Fruit fly (Drosophila melanogaster) Kc167 (cell line): Measurements from ENCODE around the gene CG7322.

Source experiments
- Myc ChIP-seq: fragments of >200 bp; optimal IDR thresholded peaks from 2 replicates; lab custom pipeline; 2017; ENCODE audit warnings: missing external identifiers
- Sin3A ChIP-seq: fragments of >200 bp; optimal IDR thresholded peaks from 2 replicates; lab custom pipeline; 2018; ENCODE audit warnings: missing external identifiers
- h ChIP-seq: fragments of >200 bp; optimal IDR thresholded peaks from 3 replicates; lab custom pipeline; 2018; ENCODE audit warnings: missing external identifiers
- insv ChIP-seq: fragments of >200 bp; optimal IDR thresholded peaks from 3 replicates; lab custom pipeline; 2018; ENCODE audit warnings: missing external identifiers
- psq ChIP-seq: fragments of >200 bp; optimal IDR thresholded peaks from 2 replicates; lab custom pipeline; 2017; ENCODE audit warnings: missing external identifiers
- ttk ChIP-seq: sonication (Bioruptor generic); optimal IDR thresholded peaks from 2 replicates; lab custom pipeline; 2017; ENCODE audit warnings: missing external identifiers

Gene CG7322

DNA sequence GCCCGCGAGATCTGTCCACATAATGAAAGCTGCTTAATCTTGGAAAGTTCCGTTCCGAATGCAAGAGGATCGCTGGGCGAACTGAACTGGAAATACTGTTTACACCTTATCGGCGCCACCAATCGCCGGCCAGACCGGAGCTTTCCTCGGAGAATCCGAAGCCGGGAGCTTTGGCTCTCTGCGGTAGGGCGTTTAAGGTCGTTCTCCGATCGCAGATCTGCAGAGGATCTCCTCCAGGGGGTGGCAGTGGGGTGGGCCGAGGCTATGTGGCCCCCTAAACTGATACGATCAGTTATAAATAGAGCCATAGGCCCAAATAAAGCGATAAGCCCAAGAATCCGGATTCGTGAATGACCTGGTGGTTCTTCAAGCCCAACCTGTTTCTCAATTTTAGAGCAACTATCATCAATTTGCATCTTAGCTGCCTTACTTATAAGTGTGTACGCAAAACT is at the start of gene CG7322:
Gene CG7322, minus strand, starts transcription at position 402 of the 452 bp plus-strand sequence.
- TF ChIP-seq Myc (lab: Kevin White, UChicago) (no peak), insv (lab: Kevin White, UChicago) (no peak), Sin3A (lab: Kevin White, UChicago) (no peak), psq (lab: Kevin White, UChicago) (no peak), ttk (no peak), h (lab: Kevin White, UChicago) (no peak)

- TF ChIP-seq ttk (no peak), insv (lab: Kevin White, UChicago) (no peak), h (lab: Kevin White, UChicago) (no peak), Sin3A (lab: Kevin White, UChicago) (no peak), Myc (lab: Kevin White, UChicago) (no peak)
Observed at dm6 chrX:18905152-18905551, 47.6 kb upstream of the CG7322 start.

dm6 chrX:18902800-18903199 is 45.2 kb upstream of the CG7322 start:
- no peak for TF ChIP-seq Sin3A (lab: Kevin White, UChicago)
- TF ChIP-seq insv (lab: Kevin White, UChicago) = no peak
- no peak for TF ChIP-seq psq (lab: Kevin White, UChicago)
- TF ChIP-seq Myc (lab: Kevin White, UChicago) = no peak
- TF ChIP-seq ttk = no peak
- no peak for TF ChIP-seq h (lab: Kevin White, UChicago)

dm6 chrX:18900958-18901357 is 43.4 kb upstream of the CG7322 start:
- TF ChIP-seq h (lab: Kevin White, UChicago) (no peak), insv (lab: Kevin White, UChicago) (no peak), psq (lab: Kevin White, UChicago) (no peak), ttk (no peak)

DNA sequence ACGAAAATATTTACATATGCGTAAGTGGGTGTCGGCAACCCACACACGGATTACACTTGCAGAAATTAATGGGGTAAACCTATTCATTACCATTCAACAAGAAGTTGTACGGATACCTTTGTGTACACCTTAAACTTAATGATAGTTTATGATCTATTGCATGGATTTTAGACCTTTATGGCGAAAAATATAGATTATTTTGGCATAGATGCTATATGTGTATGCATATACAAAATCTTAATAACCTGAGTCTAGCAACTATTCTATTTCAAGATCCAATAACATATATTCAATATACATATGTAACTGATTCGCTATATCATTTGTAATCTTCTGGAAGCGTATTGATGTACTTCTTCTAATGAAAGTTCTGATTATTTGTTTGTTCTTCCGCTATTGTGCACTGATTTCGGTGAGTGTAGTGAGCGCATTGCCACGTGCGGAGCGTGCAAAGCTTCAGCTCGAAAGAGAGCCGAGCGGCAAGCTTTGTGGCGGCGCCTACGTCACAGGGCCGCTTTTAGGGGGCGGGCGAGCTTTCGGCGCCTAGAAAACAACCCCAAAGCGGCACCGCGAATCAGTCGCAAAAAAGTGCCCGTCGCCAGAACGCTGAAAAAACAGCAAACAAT is 42.4 kb upstream of the CG7322 start, which contains the start of gene CG7378:
Gene CG7378, plus strand, starts transcription at position 576 of the 626 bp plus-strand sequence.
- no peak for TF ChIP-seq Myc (lab: Kevin White, UChicago)
- no peak for TF ChIP-seq insv (lab: Kevin White, UChicago)
- no peak for TF ChIP-seq Sin3A (lab: Kevin White, UChicago)
- TF ChIP-seq h (lab: Kevin White, UChicago) = no peak
- TF ChIP-seq ttk = no peak
- no peak for TF ChIP-seq psq (lab: Kevin White, UChicago)

DNA sequence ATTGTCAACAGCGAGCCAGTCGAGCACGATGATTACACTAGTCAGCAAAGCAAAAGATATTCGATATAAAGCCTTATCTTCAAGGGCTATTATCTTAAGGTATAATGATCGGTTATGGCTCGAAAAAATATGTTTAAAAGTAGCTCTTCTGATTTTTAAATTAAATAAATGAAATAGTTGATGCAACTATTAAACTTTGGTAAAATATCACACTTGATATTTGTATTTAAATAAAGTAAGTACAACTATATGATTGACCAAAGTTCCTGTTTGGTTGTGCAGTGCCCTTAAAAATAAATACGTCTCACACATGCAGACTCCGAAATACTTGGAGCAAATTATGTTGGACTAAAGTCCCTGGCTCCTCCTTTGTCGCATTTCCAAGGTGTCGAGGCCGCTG is 40.3 kb upstream of the CG7322 start:
- TF ChIP-seq Sin3A (lab: Kevin White, UChicago) (no peak), Myc (lab: Kevin White, UChicago) (no peak), h (lab: Kevin White, UChicago) (no peak), ttk (no peak), psq (lab: Kevin White, UChicago) (no peak), insv (lab: Kevin White, UChicago) (no peak)

dm6 chrX:18897294-18897693 is 39.7 kb upstream of the CG7322 start:
- TF ChIP-seq Myc (lab: Kevin White, UChicago) (no peak), h (lab: Kevin White, UChicago) (no peak), insv (lab: Kevin White, UChicago) (no peak), psq (lab: Kevin White, UChicago) (no peak), Sin3A (lab: Kevin White, UChicago) (no peak), ttk (no peak)

DNA sequence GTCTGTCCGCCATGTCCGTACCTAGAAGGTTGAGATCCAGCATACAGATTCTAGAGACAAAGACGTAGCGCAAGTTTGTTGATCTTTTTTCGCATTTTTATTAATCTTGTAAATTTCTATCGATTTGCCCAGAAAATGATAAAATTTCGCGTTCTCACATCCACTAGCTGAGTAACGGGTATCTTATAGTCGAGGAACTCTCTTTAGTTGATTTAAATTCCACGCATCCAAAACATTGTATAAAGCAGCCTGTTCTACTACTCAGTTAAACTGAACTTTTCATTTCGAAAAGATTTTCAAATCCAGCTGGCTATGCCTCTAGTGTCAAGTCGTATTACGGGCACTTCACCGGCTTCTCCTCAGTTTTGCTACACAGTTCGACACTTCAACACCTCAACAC is 36.6 kb upstream of the CG7322 start, which contains the start of gene SdhBL:
Gene SdhBL, plus strand, starts transcription at position 301 of the 400 bp plus-strand sequence.
- no peak for TF ChIP-seq psq (lab: Kevin White, UChicago)
- TF ChIP-seq Myc (lab: Kevin White, UChicago) = no peak
- no peak for TF ChIP-seq h (lab: Kevin White, UChicago)
- no peak for TF ChIP-seq ttk
- TF ChIP-seq Sin3A (lab: Kevin White, UChicago) = no peak
- no peak for TF ChIP-seq insv (lab: Kevin White, UChicago)

- TF ChIP-seq ttk (no peak), Sin3A (lab: Kevin White, UChicago) (no peak), psq (lab: Kevin White, UChicago) (no peak), Myc (lab: Kevin White, UChicago) (no peak), insv (lab: Kevin White, UChicago) (no peak), h (lab: Kevin White, UChicago) (no peak)
Observed at dm6 chrX:18893433-18893832, 35.9 kb upstream of the CG7322 start, which contains the start of gene Flacc. TSS of gene Flacc (minus strand) at chrX:18893636.

dm6 chrX:18883999-18884671 is 26.6 kb upstream of the CG7322 start, which contains the start of gene CG7332:
TSS of gene CG7332 (plus strand) at chrX:18884513.
- TF ChIP-seq insv (lab: Kevin White, UChicago) = no peak
- TF ChIP-seq h (lab: Kevin White, UChicago) = no peak

- TF ChIP-seq psq (lab: Kevin White, UChicago) = no peak
Observed at dm6 chrX:18869489-18870132, 12.1 kb upstream of the CG7322 start.

- TF ChIP-seq h (lab: Kevin White, UChicago) (no peak), Sin3A (lab: Kevin White, UChicago) (no peak)
Observed at dm6 chrX:18868142-18868541, 10.6 kb upstream of the CG7322 start.
